Worm (Caenorhabditis elegans) whole organism, L2 larva: ENCODE data around the gene prx-3.

Experiments used
- R02D3.7 ChIP-seq: fragments of 150-350 bp; optimal IDR thresholded peaks from 2 replicates; lab custom pipeline; 2014; ENCODE audit warnings: missing biosample characterization, missing genetic modification characterization
- ZK546.5 ChIP-seq: sonication (generic microtip); optimal IDR thresholded peaks from 2 replicates; lab custom pipeline; 2017; ENCODE audit warnings: missing biosample characterization, missing genetic modification characterization
- egl-27 ChIP-seq: sonication (generic microtip); optimal IDR thresholded peaks from 3 replicates; lab custom pipeline; 2017; ENCODE audit warnings: missing biosample characterization, missing genetic modification reagents, missing genetic modification characterization
- elt-3 ChIP-seq: sonication (generic microtip); optimal IDR thresholded peaks from 2 replicates; lab custom pipeline; 2017; ENCODE audit warnings: missing biosample characterization, missing genetic modification characterization
- lin-13 ChIP-seq: fragments of 150-350 bp; optimal IDR thresholded peaks from 2 replicates; lab custom pipeline; 2014; ENCODE audit warnings: missing biosample characterization, missing genetic modification reagents, missing genetic modification characterization
- nhr-12 ChIP-seq: fragments of 150-350 bp; optimal IDR thresholded peaks from 2 replicates; lab custom pipeline; 2014; ENCODE audit warnings: missing biosample characterization, missing genetic modification characterization
- nhr-129 ChIP-seq: fragments of 150-350 bp; optimal IDR thresholded peaks from 2 replicates; lab custom pipeline; 2014; ENCODE audit warnings: missing biosample characterization, missing genetic modification characterization
- nhr-77 ChIP-seq: fragments of 150-350 bp; optimal IDR thresholded peaks from 2 replicates; lab custom pipeline; 2014; ENCODE audit warnings: missing biosample characterization, missing genetic modification characterization
- sem-4 ChIP-seq: fragments of 150-350 bp; optimal IDR thresholded peaks from 2 replicates; lab custom pipeline; 2014; ENCODE audit warnings: missing biosample characterization, missing genetic modification reagents, missing genetic modification characterization
- zag-1 ChIP-seq: fragments of 150-350 bp; optimal IDR thresholded peaks from 2 replicates; lab custom pipeline; 2014; ENCODE audit warnings: missing biosample characterization, missing genetic modification characterization
- ztf-4 ChIP-seq: fragments of 150-350 bp; optimal IDR thresholded peaks from 2 replicates; lab custom pipeline; 2014; ENCODE audit warnings: missing biosample characterization, missing genetic modification characterization

DNA sequence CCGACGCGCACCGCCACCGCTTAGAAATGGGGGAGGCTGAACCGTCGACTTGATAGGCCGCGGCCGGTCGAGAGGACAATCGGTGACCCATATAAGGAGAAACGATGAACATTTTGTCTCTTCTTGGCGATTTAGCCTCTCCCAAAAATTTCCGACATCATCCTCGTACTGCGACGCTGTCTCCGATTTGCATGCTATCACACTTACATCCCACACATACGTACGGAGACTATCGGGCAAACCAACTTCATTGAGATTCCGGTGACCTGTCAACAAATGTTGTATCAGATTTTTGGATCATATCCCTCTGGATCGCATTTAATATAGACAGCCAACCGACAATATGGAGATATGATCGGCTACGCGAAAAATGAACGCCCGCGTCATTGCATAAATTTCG, 46.1 kb downstream of the prx-3 start:
- TF ChIP-seq nhr-12 (tag; lab: Kevin White, UChicago) (no peak), lin-13 (no peak), R02D3.7 (no peak), egl-27 (tag; lab: Kevin White, UChicago) (no peak), ZK546.5 (no peak), nhr-129 (tag; lab: Kevin White, UChicago) (no peak), ztf-4 (tag; lab: Kevin White, UChicago) (no peak), zag-1 (no peak), sem-4 (tag; lab: Kevin White, UChicago) (no peak), nhr-77 (tag; lab: Kevin White, UChicago) (no peak), elt-3 (tag; lab: Kevin White, UChicago) (no peak)
